Worm (Caenorhabditis elegans): ENCODE measurements around the gene grdn-1.

The grdn-1 gene

ce11 chrV:18577458-18578078, 15.0 kb upstream of the grdn-1 start (continued):
- no peak for TF ChIP-seq fkh-10 (GFP tag; optimal IDR thresholded peaks at IDR 0.05)
- no peak for TF ChIP-seq nhr-41 (GFP tag; IDR thresholded peaks at IDR 0.05)
- TF ChIP-seq duxl-1 (tag; optimal IDR thresholded peaks at IDR 0.05; ENCODE audit: poor library complexity): no peak
- TF ChIP-seq Y105C5A.15 (GFP tag; IDR thresholded peaks at IDR 0.05): no peak
- no peak for TF ChIP-seq unc-39 (tag; optimal IDR thresholded peaks at IDR 0.05)
- TF ChIP-seq lir-3 (tag; optimal IDR thresholded peaks at IDR 0.05): no peak
- TF ChIP-seq nhr-111 (GFP tag; optimal IDR thresholded peaks at IDR 0.05): no peak
- TF ChIP-seq daf-8 (GFP tag; IDR thresholded peaks at IDR 0.05): no peak
- TF ChIP-seq skn-1 (tag; optimal IDR thresholded peaks at IDR 0.05): no peak
- no peak for TF ChIP-seq zfp-2 (tag; optimal IDR thresholded peaks at IDR 0.05)
- no peak for TF ChIP-seq daf-12 (tag; optimal IDR thresholded peaks at IDR 0.05)
- TF ChIP-seq madf-5 (GFP tag; IDR thresholded peaks at IDR 0.05): no peak
- TF ChIP-seq F44E2.7 (GFP tag; IDR thresholded peaks at IDR 0.05): no peak
- no peak for TF ChIP-seq arid-1 (GFP tag; conservative IDR thresholded peaks at IDR 0.05)
- no peak for TF ChIP-seq nhr-6 (tag; optimal IDR thresholded peaks at IDR 0.05)
- no peak for TF ChIP-seq R02D3.7 (tag; optimal IDR thresholded peaks at IDR 0.05)
- no peak for TF ChIP-seq dpl-1 (GFP tag; optimal IDR thresholded peaks at IDR 0.05)
- TF ChIP-seq zfp-3 (GFP tag; conservative IDR thresholded peaks at IDR 0.05): no peak
- TF ChIP-seq vab-7 (GFP tag; IDR thresholded peaks at IDR 0.05): no peak
- TF ChIP-seq tag-97 (GFP tag; IDR thresholded peaks at IDR 0.05): no peak
- TF ChIP-seq dmd-8 (GFP tag; IDR thresholded peaks at IDR 0.05): no peak
- no peak for TF ChIP-seq lin-29 (GFP tag; IDR thresholded peaks at IDR 0.05)
- no peak for TF ChIP-seq F49E8.2 (tag; optimal IDR thresholded peaks at IDR 0.05; ENCODE audit: borderline replicate concordance)
- TF ChIP-seq ZK337.2 (GFP tag; IDR thresholded peaks at IDR 0.05): no peak
- TF ChIP-seq tra-1 (GFP tag; IDR thresholded peaks at IDR 0.05): peak; percentile 66; the same call in 1 of the 2 replicates
- TF ChIP-seq spr-1 (tag; optimal IDR thresholded peaks at IDR 0.05): no peak
- no peak for TF ChIP-seq nhr-25 (tag; optimal IDR thresholded peaks at IDR 0.05; ENCODE audit: borderline replicate concordance, insufficient read depth)
- TF ChIP-seq hlh-30 (tag; optimal IDR thresholded peaks at IDR 0.05; ENCODE audit: insufficient read depth): peak; percentile 58
- no peak for TF ChIP-seq ceh-32 (tag; optimal IDR thresholded peaks at IDR 0.05; ENCODE audit: poor library complexity)
- no peak for TF ChIP-seq lin-15B (tag; optimal IDR thresholded peaks at IDR 0.05)
- TF ChIP-seq mxl-2 (GFP tag; conservative IDR thresholded peaks at IDR 0.05): no peak
- TF ChIP-seq T26A8.4 (GFP tag; IDR thresholded peaks at IDR 0.05): no peak
- TF ChIP-seq ZK546.5 (tag; optimal IDR thresholded peaks at IDR 0.05): no peak
- peak; percentile 49; the same call in 1 of the 2 replicates for TF ChIP-seq lin-1 (GFP tag; IDR thresholded peaks at IDR 0.05)
- peak; percentile 89 for TF ChIP-seq dmd-6 (GFP tag; IDR thresholded peaks at IDR 0.05)
- no peak for TF ChIP-seq Y75B8A.6 (GFP tag; IDR thresholded peaks at IDR 0.05)
- no peak for TF ChIP-seq Y5F2A.4 (GFP tag; optimal IDR thresholded peaks at IDR 0.05)
- no peak for TF ChIP-seq F10B5.3 (tag; optimal IDR thresholded peaks at IDR 0.05)
- no peak for TF ChIP-seq nhr-11 (tag; optimal IDR thresholded peaks at IDR 0.05)
- TF ChIP-seq F37D6.2 (tag; optimal IDR thresholded peaks at IDR 0.05): no peak
- TF ChIP-seq zag-1 (tag; optimal IDR thresholded peaks at IDR 0.05): no peak
- TF ChIP-seq gei-8 (GFP tag; optimal IDR thresholded peaks at IDR 0.05): no peak
- TF ChIP-seq mdt-29 (GFP tag; IDR thresholded peaks at IDR 0.05): peak; percentile 71
- no peak for TF ChIP-seq ceh-28 (tag; optimal IDR thresholded peaks at IDR 0.05)
- TF ChIP-seq ceh-20 (GFP tag; IDR thresholded peaks at IDR 0.05): no peak
- TF ChIP-seq nhr-42 (GFP tag; IDR thresholded peaks at IDR 0.05): no peak
- peak; percentile 50 for TF ChIP-seq aha-1 (tag)
- TF ChIP-seq lin-13 (GFP tag; optimal IDR thresholded peaks at IDR 0.05): peak; percentile 22
- TF ChIP-seq mdl-1 (tag; optimal IDR thresholded peaks at IDR 0.05): peak in 1 of 2 experiments; percentile 4
- TF ChIP-seq nhr-237 (tag; optimal IDR thresholded peaks at IDR 0.05): no peak
- no peak for TF ChIP-seq snpc-1.2 (GFP tag; IDR thresholded peaks at IDR 0.05)
